Worm (Caenorhabditis elegans) whole organism, late embryonic: ENCODE results near the gene vha-18.

Source experiments
- C38D4.7 ChIP-seq: fragments of 200-800 bp; sonication (Bioruptor generic); optimal IDR thresholded peaks from 2 replicates; lab custom pipeline; 2018; ENCODE audit warnings: mild to moderate bottlenecking, missing genetic modification characterization, moderate library complexity, missing compliant biosample characterization
- K09A11.1 ChIP-seq: sonication (generic microtip); optimal IDR thresholded peaks from 2 replicates; lab custom pipeline; 2017; ENCODE audit warnings: antibody characterized with exemption, mild to moderate bottlenecking, missing genetic modification characterization, missing compliant biosample characterization; ENCODE audit not compliant: insufficient read depth
- Y22D7AL.16 ChIP-seq: sonication (generic microtip); optimal IDR thresholded peaks from 2 replicates; lab custom pipeline; 2016; ENCODE audit warnings: missing genetic modification characterization, missing compliant biosample characterization
- ceh-14 ChIP-seq: sonication (generic microtip); optimal IDR thresholded peaks from 2 replicates; lab custom pipeline; 2016; ENCODE audit warnings: missing genotype, missing genetic modification characterization, missing compliant biosample characterization
- ceh-18 ChIP-seq: sonication (generic microtip); optimal IDR thresholded peaks from 2 replicates; lab custom pipeline; 2016; ENCODE audit warnings: missing genetic modification characterization, missing compliant biosample characterization
- ceh-30 ChIP-seq: fragments of 150-350 bp; optimal IDR thresholded peaks from 2 replicates; lab custom pipeline; 2014; ENCODE audit warnings: missing biosample characterization, missing genetic modification characterization
- ceh-31 ChIP-seq: sonication (generic microtip); optimal IDR thresholded peaks from 2 replicates; lab custom pipeline; 2016; ENCODE audit warnings: missing genetic modification characterization, missing compliant biosample characterization
- ceh-34 ChIP-seq: sonication (generic microtip); optimal IDR thresholded peaks from 2 replicates; lab custom pipeline; 2016; ENCODE audit warnings: mild to moderate bottlenecking, missing genetic modification characterization, missing compliant biosample characterization
- ceh-6 ChIP-seq: fragments of 200-800 bp; sonication (Bioruptor generic); optimal IDR thresholded peaks from 2 replicates; lab custom pipeline; 2018; ENCODE audit warnings: mild to moderate bottlenecking, missing genetic modification characterization, missing compliant biosample characterization
- ceh-9 ChIP-seq: sonication (generic microtip); optimal IDR thresholded peaks from 2 replicates; lab custom pipeline; 2016; ENCODE audit warnings: mild to moderate bottlenecking, missing genetic modification characterization, inconsistent platforms, missing compliant biosample characterization
- dmd-4 ChIP-seq: sonication (generic microtip); optimal IDR thresholded peaks from 2 replicates; lab custom pipeline; 2016; ENCODE audit warnings: borderline replicate concordance, missing genetic modification characterization, missing compliant biosample characterization
- dve-1 ChIP-seq: sonication (generic microtip); optimal IDR thresholded peaks from 2 replicates; lab custom pipeline; 2017; ENCODE audit warnings: antibody characterized with exemption, mild to moderate bottlenecking, missing genetic modification characterization, missing compliant biosample characterization
- elt-2 ChIP-seq: sonication (generic microtip); optimal IDR thresholded peaks from 2 replicates; lab custom pipeline; 2016; ENCODE audit warnings: missing genetic modification reagents, missing genetic modification characterization, missing compliant biosample characterization
- elt-4 ChIP-seq: sonication (generic microtip); optimal IDR thresholded peaks from 2 replicates; lab custom pipeline; 2016; ENCODE audit warnings: missing genetic modification characterization, missing compliant biosample characterization
- ets-4 ChIP-seq: sonication (generic microtip); optimal IDR thresholded peaks from 2 replicates; lab custom pipeline; 2016; ENCODE audit warnings: missing genetic modification characterization, missing compliant biosample characterization
- eyg-1 ChIP-seq: sonication (generic microtip); optimal IDR thresholded peaks from 2 replicates; lab custom pipeline; 2016; ENCODE audit warnings: missing genotype, missing genetic modification characterization, missing compliant biosample characterization
- fax-1 ChIP-seq: sonication (generic microtip); optimal IDR thresholded peaks from 2 replicates; lab custom pipeline; 2016; ENCODE audit warnings: missing genotype, missing genetic modification characterization, missing compliant biosample characterization
- hlh-15 ChIP-seq: sonication (generic microtip); optimal IDR thresholded peaks from 2 replicates; lab custom pipeline; 2016; ENCODE audit warnings: missing genetic modification characterization, missing compliant biosample characterization
- lim-6 ChIP-seq: sonication (generic microtip); optimal IDR thresholded peaks from 2 replicates; lab custom pipeline; 2016; ENCODE audit warnings: missing genetic modification characterization, missing compliant biosample characterization
- lin-11 ChIP-seq: fragments of 200-800 bp; sonication (Bioruptor generic); optimal IDR thresholded peaks from 2 replicates; lab custom pipeline; 2018; ENCODE audit warnings: mild to moderate bottlenecking, missing genetic modification characterization, missing compliant biosample characterization
- nfya-1 ChIP-seq: sonication (generic microtip); optimal IDR thresholded peaks from 2 replicates; lab custom pipeline; 2017; ENCODE audit warnings: missing genetic modification characterization, mild to moderate bottlenecking, missing compliant biosample characterization, antibody characterized with exemption, moderate library complexity
- odd-2 ChIP-seq: sonication (generic microtip); optimal IDR thresholded peaks from 2 replicates; lab custom pipeline; 2017; ENCODE audit warnings: antibody characterized with exemption, mild to moderate bottlenecking, missing genetic modification characterization, missing compliant biosample characterization
- pha-2 ChIP-seq: sonication (generic microtip); optimal IDR thresholded peaks from 2 replicates; lab custom pipeline; 2017; ENCODE audit warnings: mild to moderate bottlenecking, missing genetic modification characterization, missing compliant biosample characterization
- pha-4 ChIP-seq: fragments of 150-350 bp; optimal IDR thresholded peaks from 2 replicates; lab custom pipeline; 2018; ENCODE audit warnings: missing biosample characterization, missing genetic modification reagents, missing genetic modification characterization
- pros-1 ChIP-seq: fragments of 150-350 bp; optimal IDR thresholded peaks from 2 replicates; lab custom pipeline; 2014; ENCODE audit warnings: missing biosample characterization, missing genetic modification reagents, missing genetic modification characterization
- ref-2 ChIP-seq: sonication (generic microtip); optimal IDR thresholded peaks from 2 replicates; lab custom pipeline; 2016; ENCODE audit warnings: missing genetic modification characterization, missing compliant biosample characterization
- sdc-2 ChIP-seq: sonication (generic microtip); optimal IDR thresholded peaks from 2 replicates; lab custom pipeline; 2016; ENCODE audit warnings: missing genotype, missing genetic modification characterization, missing compliant biosample characterization
- sox-2 ChIP-seq: fragments of 200-800 bp; sonication (Bioruptor generic); IDR thresholded peaks from 2 replicates; pipeline ENCODE4 v1.3.6; 2022; ENCODE audit warnings: missing genetic modification reagents, missing genetic modification characterization, missing compliant biosample characterization
- syd-9 ChIP-seq: sonication (generic microtip); optimal IDR thresholded peaks from 2 replicates; lab custom pipeline; 2016; ENCODE audit warnings: mild to moderate bottlenecking, missing genetic modification characterization, moderate library complexity, missing compliant biosample characterization
- tbx-2 ChIP-seq: sonication (generic microtip); optimal IDR thresholded peaks from 2 replicates; lab custom pipeline; 2016; ENCODE audit warnings: missing genetic modification characterization, missing compliant biosample characterization
- tbx-7 ChIP-seq: sonication (generic microtip); optimal IDR thresholded peaks from 2 replicates; lab custom pipeline; 2016; ENCODE audit warnings: missing genotype, missing genetic modification characterization, missing compliant biosample characterization
- ttx-3 ChIP-seq: sonication (generic microtip); optimal IDR thresholded peaks from 2 replicates; lab custom pipeline; 2016; ENCODE audit warnings: missing genetic modification reagents, missing genetic modification characterization, missing compliant biosample characterization
- unc-42 ChIP-seq: sonication (generic microtip); optimal IDR thresholded peaks from 2 replicates; lab custom pipeline; 2016; ENCODE audit warnings: missing genotype, missing genetic modification characterization, missing compliant biosample characterization
- unc-55 ChIP-seq: sonication (generic microtip); optimal IDR thresholded peaks from 2 replicates; lab custom pipeline; 2017; ENCODE audit warnings: missing biosample characterization, missing genetic modification reagents, missing genetic modification characterization
- zip-5 ChIP-seq: sonication (generic microtip); optimal IDR thresholded peaks from 2 replicates; lab custom pipeline; 2016; ENCODE audit warnings: missing genetic modification characterization, missing compliant biosample characterization

The vha-18 gene

DNA sequence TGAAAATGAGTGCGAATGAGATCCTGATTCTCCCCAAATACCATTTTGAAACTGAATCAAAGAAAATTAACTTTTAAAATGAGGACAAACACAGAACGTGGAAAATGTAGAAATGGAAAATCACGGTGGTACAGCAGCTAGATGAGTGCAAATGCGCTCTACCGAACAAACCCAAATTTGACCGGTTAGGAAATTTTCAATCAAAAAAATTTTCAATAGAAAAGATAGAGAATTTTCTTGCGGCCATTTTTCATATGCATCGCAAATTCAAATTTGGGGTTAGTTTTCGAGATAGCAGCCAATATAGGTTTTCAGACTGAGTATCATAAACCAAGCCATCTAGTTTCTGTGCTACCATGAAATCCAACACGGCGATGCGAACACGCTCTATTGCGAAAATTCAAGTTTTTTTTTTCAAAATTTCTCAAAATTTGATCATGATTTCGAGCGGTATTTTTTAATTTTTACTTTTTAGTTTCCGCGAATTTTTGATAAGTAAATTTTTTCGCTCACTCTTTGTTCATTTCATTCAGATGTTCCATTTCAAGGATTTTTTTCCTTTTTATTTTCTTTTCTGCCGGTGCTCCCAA is at the start of gene vha-18:
vha-18 (minus strand) TSS at position 51 of the 590 bp plus-strand sequence.
- TF ChIP-seq ceh-6 (GFP tag; lab: Kevin White, UChicago) = no peak
- no peak for TF ChIP-seq fax-1 (tag; lab: Kevin White, UChicago)
- TF ChIP-seq K09A11.1 (tag; lab: Kevin White, UChicago) = no peak

DNA sequence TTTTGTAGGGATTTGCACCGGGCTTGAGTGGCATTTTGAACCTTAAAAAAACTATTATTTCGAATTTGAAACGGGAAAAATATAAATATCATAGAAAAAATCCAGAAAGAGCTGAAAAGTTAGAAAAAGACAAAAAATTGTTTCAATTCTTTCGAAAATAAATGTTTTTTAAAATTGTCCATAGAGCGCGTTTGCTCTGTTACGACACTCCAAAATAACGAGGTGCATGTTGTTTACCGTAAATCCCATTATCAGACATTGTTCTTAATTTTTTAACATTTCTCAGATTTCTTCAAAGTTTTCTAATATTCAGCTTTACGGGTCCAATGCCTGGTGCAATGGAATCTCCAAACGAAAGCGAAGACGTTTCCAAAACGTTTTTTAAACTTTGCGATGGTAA is 48.8 kb upstream of the vha-18 start, which contains the start of the genes dnj-22 and natc-1:
dnj-22 (minus strand) TSS at position 47 of the 400 bp plus-strand sequence.
natc-1 (plus strand) TSS at position 286 of the 400 bp plus-strand sequence.
- TF ChIP-seq ceh-34 (peak; percentile 10), ceh-9 (tag; lab: Kevin White, UChicago) (no peak), nfya-1 (tag; lab: Kevin White, UChicago) (peak; percentile 57), ets-4 (tag; lab: Kevin White, UChicago) (no peak), pros-1 (tag; lab: Kevin White, UChicago) (no peak), lin-11 (tag; lab: Kevin White, UChicago) (no peak), odd-2 (tag; lab: Kevin White, UChicago) (no peak), unc-55 (GFP tag; lab: Kevin White, UChicago) (peak; percentile 34), fax-1 (tag; lab: Kevin White, UChicago) (no peak), dmd-4 (tag; lab: Kevin White, UChicago) (no peak), ceh-14 (tag; lab: Kevin White, UChicago) (no peak), pha-4 (tag; lab: Kevin White, UChicago) (no peak), tbx-7 (no peak), sdc-2 (no peak), sox-2 (GFP tag; lab: Robert Waterston, UW) (no peak), ref-2 (no peak), ceh-18 (peak; percentile 18), zip-5 (tag; lab: Kevin White, UChicago) (no peak), dve-1 (peak; percentile 6), elt-2 (tag; lab: Kevin White, UChicago) (no peak), ceh-31 (peak; percentile 70), unc-42 (tag; lab: Kevin White, UChicago) (peak; percentile 95), ttx-3 (tag; lab: Kevin White, UChicago) (no peak)
- TF ChIP-seq, all 69 proteins: peak for 7

DNA sequence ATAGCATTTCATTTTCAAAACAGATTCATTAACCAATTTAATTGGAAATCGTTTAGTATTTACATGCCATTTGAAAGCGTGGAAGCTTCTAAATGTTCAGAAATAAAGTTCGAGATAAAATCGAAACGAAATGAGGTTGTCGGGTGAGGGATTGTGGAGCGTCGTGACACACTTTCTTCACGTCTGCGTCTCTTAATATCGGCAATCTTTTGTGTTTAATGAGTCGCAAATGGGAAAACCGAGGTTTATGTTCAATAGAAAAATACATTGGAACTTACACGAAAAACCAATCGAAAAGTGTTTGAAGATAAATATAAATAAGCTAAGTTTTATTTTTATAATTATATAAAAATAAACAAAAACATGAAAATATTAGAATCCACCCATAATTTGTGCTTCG is 47.5 kb upstream of the vha-18 start:
- TF ChIP-seq zip-5 (tag; lab: Kevin White, UChicago) (no peak), ceh-14 (tag; lab: Kevin White, UChicago) (no peak), hlh-15 (tag; lab: Kevin White, UChicago) (no peak)

DNA sequence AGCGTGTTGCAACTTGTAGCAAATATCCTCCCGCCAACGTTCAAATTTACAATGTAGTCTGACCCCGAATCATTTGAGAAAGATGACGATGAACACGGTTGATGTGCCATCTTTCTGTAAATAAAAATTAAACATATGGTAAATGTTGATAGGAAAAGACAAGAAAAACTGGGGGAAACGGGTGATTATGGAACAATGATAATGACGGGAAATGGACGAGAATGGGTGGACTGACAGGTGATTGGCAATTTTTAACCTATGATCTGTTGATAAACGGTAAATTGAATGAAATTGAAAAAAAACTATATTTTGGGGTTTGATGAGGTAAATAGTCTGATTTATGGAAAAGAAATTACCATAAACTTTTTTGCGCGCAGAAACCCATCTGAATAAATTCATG is 47.0 kb upstream of the vha-18 start, which contains the start of gene T23B12.6:
T23B12.6 (minus strand) TSS at position 114 of the 400 bp plus-strand sequence.
- TF ChIP-seq eyg-1 (tag; lab: Kevin White, UChicago) (no peak), K09A11.1 (tag; lab: Kevin White, UChicago) (no peak), Y22D7AL.16 (tag; lab: Kevin White, UChicago) (no peak), pha-2 (tag; lab: Kevin White, UChicago) (no peak), tbx-2 (no peak), ceh-34 (no peak), sox-2 (GFP tag; lab: Robert Waterston, UW) (no peak), elt-4 (tag; lab: Kevin White, UChicago) (no peak), ceh-30 (no peak), tbx-7 (no peak), dmd-4 (tag; lab: Kevin White, UChicago) (no peak), lim-6 (tag; lab: Kevin White, UChicago) (no peak)

DNA sequence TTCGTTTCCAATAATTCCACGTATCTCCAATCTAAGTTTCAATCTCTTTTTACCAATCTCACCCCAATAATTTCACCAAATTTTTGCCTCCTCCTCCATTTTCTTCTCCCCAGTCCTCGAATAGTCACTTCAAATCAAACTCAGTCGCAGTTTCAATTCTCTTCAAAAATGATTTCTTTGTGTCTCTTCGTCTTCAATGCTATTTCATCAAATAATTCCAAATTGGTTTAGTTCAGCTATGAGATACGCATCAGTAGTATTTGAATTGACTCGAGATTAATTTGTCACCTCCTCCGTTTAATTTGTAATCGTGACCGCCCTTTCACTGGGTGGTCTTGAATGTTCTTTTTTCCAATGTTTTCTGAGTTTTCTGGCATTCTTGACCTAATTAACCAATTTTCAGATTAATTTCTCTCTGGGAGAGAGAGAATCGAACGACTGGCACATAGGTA is 41.7 kb upstream of the vha-18 start, which contains the start of gene T23B12.11:
T23B12.11 (plus strand) TSS at position 402 of the 452 bp plus-strand sequence.
- TF ChIP-seq syd-9 (tag; lab: Kevin White, UChicago) = no peak
- TF ChIP-seq ceh-6 (GFP tag; lab: Kevin White, UChicago) = no peak
- no peak for TF ChIP-seq C38D4.7 (GFP tag; lab: Kevin White, UChicago)
